Worm (Caenorhabditis elegans) whole organism, late embryonic: Measurements from ENCODE around the gene laf-1.

Experiments used
- C38D4.7 ChIP-seq: fragments of 200-800 bp; sonication (Bioruptor generic); optimal IDR thresholded peaks from 2 replicates; lab custom pipeline; 2018; ENCODE audit warnings: mild to moderate bottlenecking, missing genetic modification characterization, moderate library complexity, missing compliant biosample characterization
- F13H6.1 ChIP-seq: sonication (generic microtip); optimal IDR thresholded peaks from 2 replicates; lab custom pipeline; 2016; ENCODE audit warnings: missing genetic modification characterization, missing compliant biosample characterization
- T23F11.4 ChIP-seq: fragments of 200-800 bp; sonication (Bioruptor generic); optimal IDR thresholded peaks from 2 replicates; lab custom pipeline; 2018; ENCODE audit warnings: mild to moderate bottlenecking, missing genetic modification characterization, missing compliant biosample characterization
- ahr-1 ChIP-seq: sonication (generic microtip); optimal IDR thresholded peaks from 2 replicates; lab custom pipeline; 2016; ENCODE audit warnings: missing genetic modification characterization, missing compliant biosample characterization
- ceh-22 ChIP-seq: sonication (generic microtip); optimal IDR thresholded peaks from 2 replicates; lab custom pipeline; 2017; ENCODE audit warnings: missing biosample characterization, missing genetic modification characterization
- ceh-24 ChIP-seq: sonication (generic microtip); optimal IDR thresholded peaks from 2 replicates; lab custom pipeline; 2016; ENCODE audit warnings: mild to moderate bottlenecking, missing genetic modification characterization, missing compliant biosample characterization
- ceh-30 ChIP-seq: fragments of 150-350 bp; optimal IDR thresholded peaks from 2 replicates; lab custom pipeline; 2014; ENCODE audit warnings: missing biosample characterization, missing genetic modification characterization
- ceh-45 ChIP-seq: fragments of 200-800 bp; sonication (Bioruptor generic); IDR thresholded peaks from 2 replicates; pipeline ENCODE4 v1.3.6; 2022; ENCODE audit warnings: missing genetic modification reagents, missing genetic modification characterization, missing compliant biosample characterization
- ceh-6 ChIP-seq: fragments of 200-800 bp; sonication (Bioruptor generic); optimal IDR thresholded peaks from 2 replicates; lab custom pipeline; 2018; ENCODE audit warnings: mild to moderate bottlenecking, missing genetic modification characterization, missing compliant biosample characterization
- che-1 ChIP-seq: sonication (generic microtip); optimal IDR thresholded peaks from 2 replicates; lab custom pipeline; 2016; ENCODE audit warnings: mild to moderate bottlenecking, missing genetic modification characterization, missing compliant biosample characterization
- dve-1 ChIP-seq: sonication (generic microtip); optimal IDR thresholded peaks from 2 replicates; lab custom pipeline; 2017; ENCODE audit warnings: antibody characterized with exemption, mild to moderate bottlenecking, missing genetic modification characterization, missing compliant biosample characterization
- elt-2 ChIP-seq: sonication (generic microtip); optimal IDR thresholded peaks from 2 replicates; lab custom pipeline; 2016; ENCODE audit warnings: missing genetic modification reagents, missing genetic modification characterization, missing compliant biosample characterization
- ets-4 ChIP-seq: sonication (generic microtip); optimal IDR thresholded peaks from 2 replicates; lab custom pipeline; 2016; ENCODE audit warnings: missing genetic modification characterization, missing compliant biosample characterization
- eyg-1 ChIP-seq: sonication (generic microtip); optimal IDR thresholded peaks from 2 replicates; lab custom pipeline; 2016; ENCODE audit warnings: missing genotype, missing genetic modification characterization, missing compliant biosample characterization
- fax-1 ChIP-seq: sonication (generic microtip); optimal IDR thresholded peaks from 2 replicates; lab custom pipeline; 2016; ENCODE audit warnings: missing genotype, missing genetic modification characterization, missing compliant biosample characterization
- fkh-10 ChIP-seq: fragments of 150-350 bp; optimal IDR thresholded peaks from 2 replicates; lab custom pipeline; 2014; ENCODE audit warnings: missing biosample characterization, missing genetic modification reagents, missing genetic modification characterization
- gmeb-2 ChIP-seq: sonication (generic microtip); optimal IDR thresholded peaks from 2 replicates; lab custom pipeline; 2016; ENCODE audit warnings: missing genetic modification characterization, inconsistent platforms, missing compliant biosample characterization
- hlh-30 ChIP-seq: sonication (generic microtip); optimal IDR thresholded peaks from 2 replicates; lab custom pipeline; 2017; ENCODE audit warnings: antibody characterized with exemption, missing genetic modification characterization, missing compliant biosample characterization; ENCODE audit not compliant: insufficient read depth
- hlh-6 ChIP-seq: sonication (generic microtip); optimal IDR thresholded peaks from 2 replicates; lab custom pipeline; 2016; ENCODE audit warnings: missing genotype, missing genetic modification characterization, missing compliant biosample characterization
- mec-3 ChIP-seq: sonication (generic microtip); optimal IDR thresholded peaks from 2 replicates; lab custom pipeline; 2016; ENCODE audit warnings: borderline replicate concordance, missing genetic modification characterization, missing compliant biosample characterization
- nhr-11 ChIP-seq: fragments of 150-350 bp; optimal IDR thresholded peaks from 2 replicates; lab custom pipeline; 2014; ENCODE audit warnings: missing biosample characterization, missing genetic modification characterization
- nhr-232 ChIP-seq: sonication (generic microtip); optimal IDR thresholded peaks from 2 replicates; lab custom pipeline; 2016; ENCODE audit warnings: missing genetic modification characterization, missing compliant biosample characterization
- odd-2 ChIP-seq: sonication (generic microtip); optimal IDR thresholded peaks from 2 replicates; lab custom pipeline; 2017; ENCODE audit warnings: antibody characterized with exemption, mild to moderate bottlenecking, missing genetic modification characterization, missing compliant biosample characterization
- pag-3 ChIP-seq: sonication (generic microtip); optimal IDR thresholded peaks from 2 replicates; lab custom pipeline; 2016; ENCODE audit warnings: missing compliant biosample characterization, missing genetic modification characterization, borderline replicate concordance
- pqm-1 ChIP-seq: sonication (generic microtip); optimal IDR thresholded peaks from 2 replicates; lab custom pipeline; 2016; ENCODE audit warnings: missing genetic modification characterization, missing compliant biosample characterization
- pros-1 ChIP-seq: fragments of 150-350 bp; optimal IDR thresholded peaks from 2 replicates; lab custom pipeline; 2014; ENCODE audit warnings: missing biosample characterization, missing genetic modification reagents, missing genetic modification characterization
- ref-2 ChIP-seq: sonication (generic microtip); optimal IDR thresholded peaks from 2 replicates; lab custom pipeline; 2016; ENCODE audit warnings: missing genetic modification characterization, missing compliant biosample characterization
- sdc-2 ChIP-seq: sonication (generic microtip); optimal IDR thresholded peaks from 2 replicates; lab custom pipeline; 2016; ENCODE audit warnings: missing genotype, missing genetic modification characterization, missing compliant biosample characterization
- syd-9 ChIP-seq: sonication (generic microtip); optimal IDR thresholded peaks from 2 replicates; lab custom pipeline; 2016; ENCODE audit warnings: mild to moderate bottlenecking, missing genetic modification characterization, moderate library complexity, missing compliant biosample characterization
- tbx-7 ChIP-seq: sonication (generic microtip); optimal IDR thresholded peaks from 2 replicates; lab custom pipeline; 2016; ENCODE audit warnings: missing genotype, missing genetic modification characterization, missing compliant biosample characterization
- ttx-3 ChIP-seq: sonication (generic microtip); optimal IDR thresholded peaks from 2 replicates; lab custom pipeline; 2016; ENCODE audit warnings: missing genetic modification reagents, missing genetic modification characterization, missing compliant biosample characterization
- unc-55 ChIP-seq: sonication (generic microtip); optimal IDR thresholded peaks from 2 replicates; lab custom pipeline; 2017; ENCODE audit warnings: missing biosample characterization, missing genetic modification reagents, missing genetic modification characterization

The laf-1 gene

DNA sequence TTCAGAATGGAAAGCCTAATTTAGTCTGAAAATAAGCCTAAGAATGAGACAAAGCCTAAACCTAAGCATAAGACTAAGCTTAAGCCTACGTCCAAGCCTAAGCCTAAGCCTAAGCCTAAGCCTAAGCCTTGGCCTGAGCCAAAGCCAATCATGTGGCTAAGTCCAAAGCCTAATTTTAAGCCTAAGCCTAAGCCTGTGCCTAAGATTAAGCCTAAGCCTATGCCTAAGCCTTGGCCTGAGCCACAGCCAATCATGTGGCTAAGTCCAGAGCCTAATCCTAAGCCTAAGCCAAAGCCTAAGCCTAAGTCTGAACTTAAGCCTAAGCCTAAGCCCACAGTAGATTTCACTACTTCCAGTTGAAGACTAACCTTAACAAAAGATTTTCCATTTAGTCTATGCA is 21.4 kb downstream of the laf-1 start:
- TF ChIP-seq dve-1 (peak; percentile 72), ceh-24 (tag; lab: Kevin White, UChicago) (no peak), ceh-30 (tag; lab: Kevin White, UChicago) (no peak), fax-1 (tag; lab: Kevin White, UChicago) (no peak), syd-9 (tag; lab: Kevin White, UChicago) (no peak)

DNA sequence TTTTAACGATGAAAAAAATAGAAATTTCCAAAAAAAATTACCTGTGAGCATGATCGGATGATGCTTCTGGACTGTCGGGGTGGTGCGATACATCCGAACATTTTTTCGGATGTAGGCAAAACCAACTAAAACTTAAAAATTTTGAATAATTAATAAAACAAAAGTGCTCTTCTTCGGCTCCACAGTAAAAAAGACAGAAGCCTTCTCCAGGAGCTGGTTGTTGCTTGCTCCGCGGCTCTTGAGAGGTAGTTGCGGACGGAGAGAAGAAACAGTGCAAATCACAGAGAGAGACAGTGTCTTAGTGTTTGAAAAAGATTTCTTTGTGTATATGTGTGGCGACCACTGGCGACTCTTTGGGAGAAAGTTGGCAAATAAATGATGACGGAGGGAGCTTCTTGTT is 22.6 kb downstream of the laf-1 start, which contains the start of gene gldi-9:
gldi-9 (minus strand) TSS at position 101 of the 400 bp plus-strand sequence.
- TF ChIP-seq ceh-6 (GFP tag; lab: Kevin White, UChicago): no peak
- TF ChIP-seq unc-55 (GFP tag; lab: Kevin White, UChicago): no peak
- TF ChIP-seq gmeb-2 (tag; lab: Kevin White, UChicago): no peak
- no peak for TF ChIP-seq pros-1
- no peak for TF ChIP-seq eyg-1 (tag; lab: Kevin White, UChicago)
- TF ChIP-seq pqm-1: no peak
- TF ChIP-seq ttx-3: no peak
- TF ChIP-seq T23F11.4 (GFP tag; lab: Kevin White, UChicago): no peak
- TF ChIP-seq C38D4.7 (GFP tag; lab: Kevin White, UChicago): no peak

DNA sequence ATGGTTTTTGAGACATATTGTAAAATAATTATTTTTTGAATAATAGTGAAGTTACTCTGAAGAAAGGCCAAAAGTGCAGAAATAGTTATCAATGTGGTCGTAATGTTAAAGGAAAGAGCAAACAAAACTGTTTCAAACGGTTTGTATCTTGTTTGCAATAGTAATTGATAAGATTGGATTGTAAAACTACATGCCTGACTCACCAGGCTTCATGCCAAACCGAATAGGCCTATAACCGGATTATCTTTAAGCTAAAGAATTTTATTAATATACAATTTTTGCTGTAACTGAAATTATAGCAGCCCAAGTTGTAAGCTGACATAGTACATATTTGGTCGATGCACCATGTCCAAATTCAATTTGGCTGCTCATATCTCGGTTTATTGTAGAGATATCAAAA is 32.3 kb downstream of the laf-1 start, which contains the start of gene Y71H2AM.14:
Y71H2AM.14 (minus strand) TSS at position 101 of the 400 bp plus-strand sequence.
- TF ChIP-seq fkh-10 (no peak), syd-9 (tag; lab: Kevin White, UChicago) (no peak), F13H6.1 (tag; lab: Kevin White, UChicago) (no peak), hlh-6 (tag; lab: Kevin White, UChicago) (no peak)

DNA sequence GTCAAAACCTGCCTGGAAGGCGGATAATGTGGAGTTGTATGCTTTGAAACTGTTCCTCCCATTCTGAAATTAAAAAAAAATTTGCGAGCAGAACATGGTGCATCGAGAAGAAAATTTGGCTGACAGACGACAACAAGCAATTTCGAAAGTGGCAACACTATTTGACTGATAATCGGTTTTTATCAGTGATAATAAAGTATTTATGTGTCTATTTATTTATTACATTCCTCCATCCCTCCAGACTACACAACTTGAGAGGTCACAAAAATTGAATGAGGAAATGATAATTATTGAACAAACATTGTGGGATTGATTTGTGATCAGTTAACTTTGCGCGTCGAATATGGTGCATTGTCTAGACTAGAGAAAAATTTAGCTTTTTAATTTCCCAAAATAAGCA is 39.4 kb downstream of the laf-1 start, which contains the start of gene cest-25:
cest-25 (minus strand) TSS at position 63 of the 400 bp plus-strand sequence.
- peak; percentile 56 for TF ChIP-seq elt-2 (tag; lab: Kevin White, UChicago)
- no peak for TF ChIP-seq dve-1
- TF ChIP-seq, all 69 proteins: peak for 1

DNA sequence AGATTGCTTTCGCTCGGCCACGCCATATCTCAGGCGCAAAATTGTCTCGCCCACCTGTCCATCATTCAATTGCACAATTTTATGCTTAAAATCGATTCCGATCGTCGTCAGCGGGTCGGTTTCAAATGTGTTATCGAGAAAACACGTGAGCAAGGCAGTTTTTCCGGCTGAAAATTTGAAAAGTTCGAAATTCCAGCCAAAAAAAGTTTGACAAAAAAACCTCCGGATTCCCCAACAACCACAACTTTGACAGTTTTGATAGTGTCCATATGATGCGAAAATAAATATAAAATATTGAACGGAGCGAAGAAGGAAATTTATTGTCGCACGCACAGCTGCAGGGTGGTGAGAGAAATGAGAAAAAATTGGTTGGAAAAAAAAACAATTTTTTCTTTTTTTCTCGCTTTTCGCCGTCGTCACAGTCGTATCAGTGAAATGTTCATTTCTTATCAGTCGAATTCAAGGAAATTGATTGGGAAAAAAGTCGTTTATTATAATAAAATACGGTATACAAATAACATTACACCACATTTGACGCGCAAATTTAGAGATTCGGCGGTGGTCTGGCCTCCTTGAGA is 45.2 kb downstream of the laf-1 start, which contains the start of gene Y71H2AM.12:
Y71H2AM.12 (minus strand) TSS at position 486 of the 578 bp plus-strand sequence.
- TF ChIP-seq syd-9 (tag; lab: Kevin White, UChicago): no peak
- no peak for TF ChIP-seq dve-1
- TF ChIP-seq odd-2: no peak
- TF ChIP-seq elt-2 (tag; lab: Kevin White, UChicago): no peak
- no peak for TF ChIP-seq sdc-2

DNA sequence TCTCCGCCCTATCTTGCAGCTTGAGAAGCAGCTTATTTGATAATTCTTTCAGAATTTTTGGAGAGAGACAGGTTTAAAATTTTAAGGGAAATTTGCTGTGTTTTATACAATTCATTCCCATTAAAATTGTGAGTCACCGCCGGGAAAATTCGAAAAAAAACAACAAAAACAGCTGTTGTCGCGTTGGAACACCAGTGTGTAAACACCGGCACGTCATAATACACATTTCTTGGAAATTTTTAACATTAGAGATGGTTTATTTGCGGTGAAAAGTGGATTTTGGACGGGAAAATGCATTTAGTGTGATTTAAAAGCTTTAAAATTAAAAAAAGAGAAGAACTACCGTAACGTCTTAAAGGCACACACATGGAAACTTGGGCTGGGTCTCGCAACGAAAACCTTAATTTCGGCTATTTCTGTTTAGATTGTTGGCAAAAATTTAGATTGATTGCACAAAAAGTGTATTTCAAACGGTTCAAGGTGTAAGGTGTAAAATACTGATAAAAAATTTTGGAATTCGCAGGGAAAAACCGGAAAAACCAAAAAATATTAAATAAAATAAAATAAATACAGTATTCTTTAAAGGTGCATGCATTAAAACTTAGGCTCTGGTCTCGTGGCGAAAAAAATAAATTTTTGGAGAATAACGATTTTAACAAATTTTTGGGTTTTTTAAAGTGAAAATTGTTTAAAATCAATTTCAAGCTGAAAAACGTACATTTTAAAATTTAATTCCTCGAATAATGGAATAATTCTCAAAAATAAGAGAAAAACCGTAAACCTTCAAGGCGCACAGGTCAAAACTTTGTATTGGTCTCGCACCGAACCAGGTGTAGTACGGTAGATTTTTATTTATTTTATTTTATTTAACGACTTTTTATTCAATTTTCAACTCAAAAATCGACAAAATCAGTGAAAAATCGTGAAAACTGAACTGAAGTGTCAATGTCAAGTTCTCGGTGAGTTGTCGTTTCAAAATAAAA is 53.3 kb downstream of the laf-1 start, which contains the start of gene cosa-1:
cosa-1 (plus strand) TSS at position 896 of the 983 bp plus-strand sequence.
- no peak for TF ChIP-seq ttx-3
- no peak for TF ChIP-seq pag-3
- TF ChIP-seq nhr-232: no peak
- no peak for TF ChIP-seq ceh-22 (tag; lab: Kevin White, UChicago)
- no peak for TF ChIP-seq ahr-1 (tag; lab: Kevin White, UChicago)
- TF ChIP-seq tbx-7: no peak
- TF ChIP-seq mec-3 (tag; lab: Kevin White, UChicago): no peak
- no peak for TF ChIP-seq pqm-1
- no peak for TF ChIP-seq dve-1
- no peak for TF ChIP-seq ref-2 (tag; lab: Kevin White, UChicago)
- no peak for TF ChIP-seq hlh-30 (tag; lab: Kevin White, UChicago)
- TF ChIP-seq unc-55 (GFP tag; lab: Kevin White, UChicago): no peak
- no peak for TF ChIP-seq nhr-11 (tag; lab: Kevin White, UChicago)
- TF ChIP-seq che-1 (tag; lab: Kevin White, UChicago): no peak
- TF ChIP-seq ets-4 (tag; lab: Kevin White, UChicago): no peak
- TF ChIP-seq ceh-45 (GFP tag; lab: Robert Waterston, UW): no peak
- no peak for TF ChIP-seq ceh-30 (tag; lab: Kevin White, UChicago)
